Fruit fly (Drosophila melanogaster): ENCODE measurements around the gene Fhos.

DNA sequence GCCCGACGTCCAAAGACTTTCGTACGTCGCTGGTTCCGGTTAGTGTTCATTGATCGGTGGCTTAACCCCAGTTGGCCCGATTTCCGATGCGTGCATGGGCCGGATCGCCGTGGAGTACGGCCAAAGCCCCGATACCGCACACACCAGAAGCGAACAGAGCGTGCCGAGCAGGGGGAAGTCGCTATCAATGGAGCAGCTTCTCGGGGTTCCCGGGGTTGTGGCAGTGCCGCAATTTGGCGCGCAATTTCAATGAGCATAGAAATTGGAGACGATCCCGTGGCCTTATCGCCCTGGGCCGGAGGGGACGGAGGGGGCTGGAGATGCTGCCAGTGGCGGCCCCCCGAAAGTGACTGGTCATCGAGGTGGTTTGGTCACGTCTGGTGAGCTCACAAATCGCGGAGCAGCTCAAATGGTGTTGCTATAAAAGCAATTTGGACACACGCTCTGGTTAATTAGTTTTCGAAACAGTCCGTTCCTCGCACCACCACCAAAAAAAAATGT lies 21.9 kb upstream of the Fhos start, which contains the start of gene Cp16:
- TF ChIP-seq Crg-1 (GFP tag; optimal IDR thresholded peaks at IDR 0.05) (no peak), CG14711 (tag; optimal IDR thresholded peaks at IDR 0.05) (no peak), CG7045 (GFP tag; optimal IDR thresholded peaks at IDR 0.05) (no peak), CG5204 (GFP tag; optimal IDR thresholded peaks at IDR 0.05) (no peak), kay (GFP tag; ENCODE audit: borderline replicate concordance) (no peak), CG7101 (tag; optimal IDR thresholded peaks at IDR 0.05) (no peak), toe (GFP tag; optimal IDR thresholded peaks at IDR 0.05) (no peak), ovo (GFP tag; optimal IDR thresholded peaks at IDR 0.05) (no peak), CG33017 (tag; optimal IDR thresholded peaks at IDR 0.05) (no peak), cnc (optimal IDR thresholded peaks at IDR 0.05) (no peak), CG11617 (GFP tag; optimal IDR thresholded peaks at IDR 0.05) (no peak), Mnt (GFP tag; optimal IDR thresholded peaks at IDR 0.05) (no peak), bab1 (GFP tag; optimal IDR thresholded peaks at IDR 0.05) (no peak), CG12768 (GFP tag; optimal IDR thresholded peaks at IDR 0.05) (no peak)
